Fruit fly (Drosophila melanogaster) S2 (cell line): ENCODE measurements around the gene sunn.

Experiments used
- CG8478 ChIP-seq: fragments of >200 bp; optimal IDR thresholded peaks from 2 replicates; lab custom pipeline; 2018
- CTCF ChIP-seq, 2 experiments: fragments of >200 bp; optimal IDR thresholded peaks; 2 replicates each; lab custom pipeline; 2018

DNA sequence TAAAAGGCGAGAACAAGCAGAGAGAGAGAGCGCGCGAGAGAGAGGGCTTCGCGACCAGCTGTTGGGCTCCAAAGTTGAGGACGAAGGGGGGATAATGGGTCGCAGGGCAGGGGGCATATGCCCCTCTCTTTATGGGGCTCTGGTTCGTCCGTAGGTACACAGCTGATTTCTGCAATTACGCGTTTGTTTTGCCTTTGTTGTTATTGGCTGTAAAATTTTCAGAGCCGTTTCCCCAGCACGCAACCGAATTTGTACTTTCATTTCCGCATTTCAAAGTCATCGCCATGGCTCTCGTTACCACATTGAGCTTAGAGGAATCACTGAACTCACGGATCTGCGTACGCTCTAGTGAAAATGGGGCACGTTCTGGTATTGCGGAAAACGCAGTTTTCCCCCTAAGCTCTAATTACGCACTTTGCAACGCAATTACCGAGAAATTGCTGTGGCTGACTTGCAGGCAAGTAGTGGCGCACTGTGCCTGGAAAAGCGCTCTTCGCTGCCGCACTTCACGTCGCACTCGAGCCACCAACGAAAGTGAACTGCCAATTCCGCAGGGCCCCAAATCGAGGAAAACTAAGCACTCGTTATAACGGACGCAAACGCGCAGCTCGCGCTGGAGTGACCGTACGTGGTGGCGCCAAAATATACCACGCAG, 20.0 kb upstream of the sunn start, which contains the start of gene CG11658:
- TF ChIP-seq CTCF (optimal IDR thresholded peaks at IDR 0.05; lab: Kevin White, UChicago) (no peak), CG8478 (lab: Kevin White, UChicago) (no peak)
